Fruit fly (Drosophila melanogaster) whole organism, embryonic: Measurements from ENCODE around the gene CG13884.

Experiments
- Abd-B ChIP-seq: fragments of 200-800 bp; sonication (Bioruptor generic); optimal IDR thresholded peaks from 2 replicates; lab custom pipeline; 2018; ENCODE audit warnings: missing biosample characterization, mild to moderate bottlenecking, missing genetic modification characterization, moderate library complexity
- Bdp1 ChIP-seq: fragments of 200-800 bp; sonication (Bioruptor generic); optimal IDR thresholded peaks from 3 replicates; lab custom pipeline; 2016; ENCODE audit warnings: missing biosample characterization, missing genetic modification characterization
- Bgb ChIP-seq: fragments of 200-800 bp; sonication (Bioruptor generic); IDR thresholded peaks from 2 replicates; pipeline ENCODE4 v1.3.6; 2022; ENCODE audit warnings: missing biosample characterization, missing genetic modification characterization; ENCODE audit not compliant: partially characterized antibody
- BtbVII ChIP-seq: fragments of 200-800 bp; sonication (Bioruptor generic); optimal IDR thresholded peaks from 3 replicates; lab custom pipeline; 2017; ENCODE audit warnings: missing biosample characterization, mild to moderate bottlenecking, missing genetic modification characterization
- Bteb2 ChIP-seq: fragments of 200-800 bp; sonication (Bioruptor generic); optimal IDR thresholded peaks from 2 replicates; lab custom pipeline; 2016; ENCODE audit warnings: missing biosample characterization, missing genetic modification characterization
- CG10267 ChIP-seq: fragments of 200-800 bp; sonication (Bioruptor generic); optimal IDR thresholded peaks from 2 replicates; lab custom pipeline; 2018; ENCODE audit warnings: missing biosample characterization, mild to moderate bottlenecking, missing genetic modification characterization, moderate library complexity
- CG10274 ChIP-seq: fragments of 200-800 bp; sonication (Bioruptor generic); optimal IDR thresholded peaks from 3 replicates; lab custom pipeline; 2017; ENCODE audit warnings: missing biosample characterization, mild to moderate bottlenecking, missing genetic modification characterization
- CG10431 ChIP-seq: fragments of 200-800 bp; sonication (Bioruptor generic); optimal IDR thresholded peaks from 3 replicates; lab custom pipeline; 2018; ENCODE audit warnings: missing biosample characterization, mild to moderate bottlenecking, missing genetic modification characterization
- CG11093 ChIP-seq: fragments of 200-800 bp; sonication (Bioruptor generic); IDR thresholded peaks from 3 replicates; pipeline ENCODE4 v1.3.6; 2022; ENCODE audit warnings: missing biosample characterization, missing genetic modification characterization
- CG12155 ChIP-seq: fragments of 200-800 bp; sonication (Bioruptor generic); optimal IDR thresholded peaks from 3 replicates; lab custom pipeline; 2016; ENCODE audit warnings: missing biosample characterization, missing genetic modification characterization
- CG12769 ChIP-seq: fragments of 200-800 bp; sonication (Bioruptor generic); optimal IDR thresholded peaks from 2 replicates; lab custom pipeline; 2019; ENCODE audit warnings: missing biosample characterization, mild to moderate bottlenecking, missing genetic modification characterization, moderate library complexity
- CG14441 ChIP-seq: fragments of 200-800 bp; sonication (Bioruptor generic); IDR thresholded peaks from 2 replicates; pipeline ENCODE4 v1.3.6; 2022; ENCODE audit warnings: missing biosample characterization, missing genetic modification characterization
- CG18599 ChIP-seq: fragments of 200-800 bp; sonication (Bioruptor generic); optimal IDR thresholded peaks from 3 replicates; lab custom pipeline; 2017; ENCODE audit warnings: missing biosample characterization, missing genetic modification characterization, mild to moderate bottlenecking, moderate library complexity, missing genetic modification reagents
- CG18764 ChIP-seq: fragments of 200-800 bp; sonication (Bioruptor generic); optimal IDR thresholded peaks from 3 replicates; lab custom pipeline; 2016; ENCODE audit warnings: missing biosample characterization, missing genetic modification characterization
- CG30020 ChIP-seq: fragments of 200-800 bp; optimal IDR thresholded peaks from 2 replicates; lab custom pipeline; 2019; ENCODE audit warnings: missing biosample characterization, mild to moderate bottlenecking, missing genetic modification characterization, moderate library complexity
- CG31441 ChIP-seq: fragments of 200-800 bp; sonication (Bioruptor generic); IDR thresholded peaks from 2 replicates; pipeline ENCODE4 v1.3.6; 2022; ENCODE audit warnings: missing biosample characterization, missing genetic modification characterization
- CG32532 ChIP-seq: fragments of 200-800 bp; sonication (Bioruptor generic); IDR thresholded peaks from 2 replicates; pipeline ENCODE4 v1.3.6; 2022; ENCODE audit warnings: missing biosample characterization, missing genetic modification characterization
- CG34224 ChIP-seq: fragments of 200-800 bp; sonication (Bioruptor generic); IDR thresholded peaks from 3 replicates; pipeline ENCODE4 v1.3.6; 2022; ENCODE audit warnings: missing biosample characterization, missing genetic modification characterization; ENCODE audit not compliant: partially characterized antibody
- CG3995 ChIP-seq: fragments of 200-800 bp; sonication (Bioruptor generic); optimal IDR thresholded peaks from 3 replicates; lab custom pipeline; 2016; ENCODE audit warnings: missing biosample characterization, missing genetic modification characterization
- CG42726 ChIP-seq: fragments of 200-800 bp; sonication (Bioruptor generic); IDR thresholded peaks from 2 replicates; pipeline ENCODE4 v1.3.6; 2022; ENCODE audit warnings: missing biosample characterization, missing genetic modification characterization; ENCODE audit not compliant: partially characterized antibody
- CG4360 ChIP-seq: fragments of 200-800 bp; sonication (Bioruptor generic); IDR thresholded peaks from 2 replicates; pipeline ENCODE4 v1.3.6; 2022; ENCODE audit warnings: missing biosample characterization, missing genetic modification characterization
- CG43689 ChIP-seq: fragments of 200-800 bp; sonication (Bioruptor generic); IDR thresholded peaks from 2 replicates; pipeline ENCODE4 v1.3.6; 2022; ENCODE audit warnings: missing biosample characterization, missing genetic modification characterization
- CG7372 ChIP-seq: fragments of 200-800 bp; sonication (Bioruptor generic); IDR thresholded peaks from 2 replicates; pipeline ENCODE4 v1.3.6; 2022; ENCODE audit warnings: missing biosample characterization, missing genetic modification characterization
- CHES-1-like ChIP-seq: fragments of 200-800 bp; sonication (Bioruptor generic); optimal IDR thresholded peaks from 2 replicates; lab custom pipeline; 2016; ENCODE audit warnings: missing biosample characterization, missing genetic modification characterization
- CoRest ChIP-seq: fragments of 200-800 bp; sonication (Bioruptor generic); optimal IDR thresholded peaks from 3 replicates; lab custom pipeline; 2018; ENCODE audit warnings: missing biosample characterization, mild to moderate bottlenecking, missing genetic modification characterization, moderate library complexity
- Dfd ChIP-seq, 2 experiments: fragments of >200 bp; optimal IDR thresholded peaks; 2 replicates each; lab custom pipeline; 2017; ENCODE audit warnings: missing biosample characterization in 2 of 2, missing genetic modification characterization in 2 of 2
- E2f1 ChIP-seq: fragments of 200-800 bp; sonication (Bioruptor generic); IDR thresholded peaks from 2 replicates; pipeline ENCODE4 v1.3.6; 2022; ENCODE audit warnings: missing biosample characterization, missing genetic modification characterization
- MBD-R2 ChIP-seq: fragments of 200-800 bp; sonication (Bioruptor generic); IDR thresholded peaks from 2 replicates; pipeline ENCODE4 v1.3.6; 2022; ENCODE audit warnings: missing biosample characterization, missing genetic modification characterization
- MESR4 ChIP-seq: fragments of 200-800 bp; sonication (Bioruptor generic); optimal IDR thresholded peaks from 2 replicates; lab custom pipeline; 2018; ENCODE audit warnings: missing biosample characterization, mild to moderate bottlenecking, missing genetic modification characterization, moderate library complexity
- Med ChIP-seq: fragments of 200-800 bp; sonication (Bioruptor generic); peaks from one replicate; lab custom pipeline; 2016; ENCODE audit warnings: missing biosample characterization, missing genetic modification characterization, mild to moderate bottlenecking, inconsistent platforms, moderate library complexity
- Ravus ChIP-seq: fragments of 200-800 bp; sonication (Bioruptor generic); IDR thresholded peaks from 2 replicates; pipeline ENCODE4 v1.3.6; 2022; ENCODE audit warnings: missing biosample characterization, missing genetic modification characterization
- Sin3A ChIP-seq: fragments of >200 bp; optimal IDR thresholded peaks from 2 replicates; lab custom pipeline; 2018
- Sry-β ChIP-seq: fragments of 200-800 bp; sonication (Bioruptor generic); optimal IDR thresholded peaks from 2 replicates; lab custom pipeline; 2018; ENCODE audit warnings: missing biosample characterization, mild to moderate bottlenecking, missing genetic modification characterization, moderate library complexity
- Trl ChIP-seq, 3 experiments: fragments of >200 bp in 2 of 3; fragments of 200-800 bp in 1 of 3; sonication (Bioruptor generic) in 1 of 3; optimal IDR thresholded peaks; 2 replicates in 1 of 3; 3 replicates in 2 of 3; lab custom pipeline; 2016 to 2017; ENCODE audit warnings: missing biosample characterization in 1 of 3, missing genetic modification characterization in 1 of 3
- caup ChIP-seq: fragments of 200-800 bp; sonication (Bioruptor generic); optimal IDR thresholded peaks from 3 replicates; lab custom pipeline; 2017; ENCODE audit warnings: missing biosample characterization, mild to moderate bottlenecking, missing genetic modification characterization, moderate library complexity; ENCODE audit not compliant: severe bottlenecking
- ci ChIP-seq: fragments of 200-800 bp; sonication (Bioruptor generic); IDR thresholded peaks from 3 replicates; pipeline ENCODE4 v1.3.6; 2022; ENCODE audit warnings: missing biosample characterization, missing genetic modification characterization
- danr ChIP-seq: fragments of 200-800 bp; sonication (Bioruptor generic); IDR thresholded peaks from 2 replicates; pipeline ENCODE4 v1.3.6; 2022; ENCODE audit warnings: missing biosample characterization, missing genetic modification characterization
- emc ChIP-seq: fragments of 200-800 bp; sonication (Bioruptor generic); optimal IDR thresholded peaks from 2 replicates; lab custom pipeline; 2016; ENCODE audit warnings: missing biosample characterization, missing genetic modification characterization
- fd3F ChIP-seq: fragments of 200-800 bp; sonication (Bioruptor generic); optimal IDR thresholded peaks from 2 replicates; lab custom pipeline; 2018; ENCODE audit warnings: missing biosample characterization, mild to moderate bottlenecking, missing genetic modification characterization, moderate library complexity
- fd64A ChIP-seq: fragments of 200-800 bp; sonication (Bioruptor generic); optimal IDR thresholded peaks from 3 replicates; lab custom pipeline; 2018; ENCODE audit warnings: missing biosample characterization, mild to moderate bottlenecking, missing genetic modification characterization
- her ChIP-seq: fragments of 200-800 bp; sonication (Bioruptor generic); optimal IDR thresholded peaks from 2 replicates; lab custom pipeline; 2016; ENCODE audit warnings: missing biosample characterization, missing genetic modification characterization
- nmo ChIP-seq: fragments of 200-800 bp; sonication (Bioruptor generic); optimal IDR thresholded peaks from 2 replicates; lab custom pipeline; 2018; ENCODE audit warnings: missing biosample characterization, mild to moderate bottlenecking, missing genetic modification characterization, moderate library complexity
- onecut ChIP-seq: fragments of 200-800 bp; sonication (Bioruptor generic); IDR thresholded peaks from 2 replicates; pipeline ENCODE4 v1.3.6; 2022; ENCODE audit warnings: missing biosample characterization, missing genetic modification characterization
- p53 ChIP-seq: fragments of 200-800 bp; sonication (Bioruptor generic); optimal IDR thresholded peaks from 2 replicates; lab custom pipeline; 2016; ENCODE audit warnings: missing biosample characterization, missing genetic modification characterization
- pfk ChIP-seq: fragments of 200-800 bp; sonication (Bioruptor generic); optimal IDR thresholded peaks from 2 replicates; lab custom pipeline; 2018; ENCODE audit warnings: missing biosample characterization, mild to moderate bottlenecking, missing genetic modification characterization, moderate library complexity
- pum ChIP-seq: fragments of 200-800 bp; sonication (Bioruptor generic); optimal IDR thresholded peaks from 2 replicates; lab custom pipeline; 2016; ENCODE audit warnings: missing biosample characterization, missing genetic modification characterization
- repo ChIP-seq: fragments of 200-800 bp; sonication (Bioruptor generic); optimal IDR thresholded peaks from 2 replicates; lab custom pipeline; 2016; ENCODE audit warnings: missing biosample characterization, missing genetic modification characterization
- stc ChIP-seq: fragments of 200-800 bp; sonication (Bioruptor generic); IDR thresholded peaks from 2 replicates; pipeline ENCODE4 v1.3.6; 2022; ENCODE audit warnings: missing biosample characterization, missing genetic modification characterization
- unpg ChIP-seq: fragments of 200-800 bp; sonication (Bioruptor generic); optimal IDR thresholded peaks from 3 replicates; lab custom pipeline; 2018; ENCODE audit warnings: missing biosample characterization, mild to moderate bottlenecking, missing genetic modification characterization, moderate library complexity
- wdn ChIP-seq: fragments of 200-800 bp; sonication (Bioruptor generic); IDR thresholded peaks from 2 replicates; pipeline ENCODE4 v1.3.6; 2022; ENCODE audit warnings: missing biosample characterization, missing genetic modification characterization
- wek ChIP-seq: fragments of 200-800 bp; sonication (Bioruptor generic); optimal IDR thresholded peaks from 3 replicates; lab custom pipeline; 2018; ENCODE audit warnings: missing biosample characterization, mild to moderate bottlenecking, missing genetic modification characterization, moderate library complexity
- zfh2 ChIP-seq: fragments of 200-800 bp; sonication (Bioruptor generic); optimal IDR thresholded peaks from 2 replicates; lab custom pipeline; 2016; ENCODE audit warnings: missing biosample characterization, missing genetic modification characterization

Gene CG13884

dm6 chr3L:378072-378423 lies 11.8 kb upstream of the CG13884 start (continued):
- TF ChIP-seq CG11093 (GFP tag; lab: Robert Waterston, UW) = no peak
- no peak for TF ChIP-seq danr (GFP tag; lab: Robert Waterston, UW)
- TF ChIP-seq CHES-1-like (GFP tag; lab: Kevin White, UChicago) = no peak
- no peak for TF ChIP-seq CG7372 (GFP tag; lab: Robert Waterston, UW)
- TF ChIP-seq stc (GFP tag; lab: Robert Waterston, UW) = no peak
- TF ChIP-seq CG3995 (GFP tag; lab: Kevin White, UChicago) = no peak
- no peak for TF ChIP-seq MBD-R2 (GFP tag; lab: Robert Waterston, UW)
- TF ChIP-seq onecut (GFP tag; lab: Robert Waterston, UW) = no peak
- no peak for TF ChIP-seq emc (GFP tag; lab: Kevin White, UChicago)
- no peak for TF ChIP-seq Ravus (GFP tag; lab: Robert Waterston, UW)
- peak; percentile 78 for TF ChIP-seq CG4360
- TF ChIP-seq fd64A = no peak
- 0 out of 2 replicates have a peak, but pooled peaks have one; percentile 46 for TF ChIP-seq CG42726 (GFP tag; lab: Robert Waterston, UW)
- TF ChIP-seq CG31441 (GFP tag; lab: Robert Waterston, UW) = no peak
- no peak for TF ChIP-seq wek (GFP tag; lab: Kevin White, UChicago)
- TF ChIP-seq repo (GFP tag; lab: Kevin White, UChicago) = no peak
- TF ChIP-seq Bteb2 (GFP tag; lab: Kevin White, UChicago) = no peak
- no peak for TF ChIP-seq fd3F
- no peak for TF ChIP-seq Bdp1 (GFP tag; lab: Kevin White, UChicago)
- TF ChIP-seq CG32532 (GFP tag; lab: Robert Waterston, UW) = no peak
- no peak for TF ChIP-seq pfk
- no peak for TF ChIP-seq CG14441 (GFP tag; lab: Robert Waterston, UW)
- TF ChIP-seq CG30020 = no peak
- TF ChIP-seq CG34224 (GFP tag; lab: Robert Waterston, UW) = 0 out of 3 replicates have a peak, but pooled peaks have one; percentile 39
- no peak for TF ChIP-seq pum (GFP tag; lab: Kevin White, UChicago)
- TF ChIP-seq her (GFP tag; lab: Kevin White, UChicago) = no peak
- TF ChIP-seq CG12769 (tag; lab: Kevin White, UChicago) = peak; percentile 57
- peak; percentile 50 to 62 for TF ChIP-seq Trl (optimal IDR thresholded peaks at IDR 0.05; lab: Kevin White, UChicago)
- no peak for TF ChIP-seq Trl (GFP tag; optimal IDR thresholded peaks at IDR 0.05; lab: Kevin White, UChicago)
- no peak for TF ChIP-seq BtbVII (GFP tag; lab: Kevin White, UChicago)
- TF ChIP-seq Sin3A (lab: Kevin White, UChicago) = no peak
- no peak for TF ChIP-seq caup (GFP tag; lab: Kevin White, UChicago)
- TF ChIP-seq Dfd (GFP tag; optimal IDR thresholded peaks at IDR 0.05; lab: Kevin White, UChicago) = no peak
- TF ChIP-seq CG43689 (GFP tag; lab: Robert Waterston, UW) = no peak
- TF ChIP-seq CG18599 (GFP tag; lab: Kevin White, UChicago) = no peak
- no peak for TF ChIP-seq MESR4
- TF ChIP-seq CG10274 (GFP tag; lab: Kevin White, UChicago) = no peak
- no peak for TF ChIP-seq Med (GFP tag; lab: Kevin White, UChicago)
- TF ChIP-seq CG12155 (GFP tag; lab: Kevin White, UChicago) = no peak
- TF ChIP-seq nmo (GFP tag; lab: Kevin White, UChicago) = peak; percentile 32
- no peak for TF ChIP-seq CG10431
- TF ChIP-seq unpg (GFP tag; lab: Kevin White, UChicago) = no peak
- TF ChIP-seq CG18764 (GFP tag; lab: Kevin White, UChicago) = no peak
- no peak for TF ChIP-seq zfh2 (GFP tag; lab: Kevin White, UChicago)
- no peak for TF ChIP-seq E2f1
- no peak for TF ChIP-seq CG10267 (tag; lab: Kevin White, UChicago)
- TF ChIP-seq Abd-B (GFP tag; lab: Kevin White, UChicago) = peak; percentile 66
- peak; percentile 14 for TF ChIP-seq CoRest (tag; lab: Kevin White, UChicago)
- TF ChIP-seq wdn (GFP tag; lab: Robert Waterston, UW) = no peak
- TF ChIP-seq p53 = peak; percentile 6
- no peak for TF ChIP-seq Sry-β (GFP tag; lab: Kevin White, UChicago)
- TF ChIP-seq Bgb = peak; percentile 42; the same call in 1 of the 2 replicates
- no peak for TF ChIP-seq ci (GFP tag; lab: Robert Waterston, UW)
